Worm (Caenorhabditis elegans) whole organism, L4/young adult: Measurements from ENCODE around the gene lec-3.
"Not testable (repeated sequence)": the region's sequence is repeated elsewhere in the genome, so short reads cannot be mapped to it uniquely, and the experiment has no call there.

Source experiments
- W03F9.2 ChIP-seq: fragments of 150-350 bp; optimal IDR thresholded peaks from 2 replicates; lab custom pipeline; 2014; ENCODE audit warnings: missing biosample characterization, missing genetic modification characterization
- dao-5 ChIP-seq: sonication (generic microtip); optimal IDR thresholded peaks from 2 replicates; lab custom pipeline; 2016; ENCODE audit warnings: missing genotype, missing genetic modification characterization, moderate library complexity, missing compliant biosample characterization
- him-1 ChIP-seq: sonication (generic microtip); optimal IDR thresholded peaks from 2 replicates; lab custom pipeline; 2016; ENCODE audit warnings: missing genotype, missing genetic modification reagents, missing genetic modification characterization, missing compliant biosample characterization

Gene lec-3

DNA sequence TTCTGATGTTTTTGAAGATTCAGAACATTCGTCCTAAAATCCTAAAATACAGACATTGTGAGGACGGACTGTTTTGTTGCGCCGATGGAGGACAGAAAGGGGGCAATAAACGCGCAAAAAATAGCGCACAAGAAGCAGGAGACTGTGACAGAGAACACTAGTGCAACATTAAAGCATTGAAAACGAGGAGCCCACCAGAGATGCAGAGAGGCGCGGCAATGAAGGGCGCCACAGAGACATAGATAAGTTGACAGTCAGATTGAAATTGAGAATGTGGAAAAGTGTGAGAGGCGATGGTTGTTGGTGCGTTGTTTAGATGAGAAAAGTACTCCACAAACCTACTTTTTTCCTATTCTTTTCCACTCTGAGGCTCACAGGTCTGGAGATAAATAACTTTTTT is 15.9 kb upstream of the lec-3 start, which contains the start of gene aakg-5:
TSS of gene aakg-5 (minus strand) at position 159 of the 400 bp plus-strand sequence.
- TF ChIP-seq him-1 (no peak), W03F9.2 (tag; lab: Kevin White, UChicago) (no peak), dao-5 (tag; lab: Kevin White, UChicago) (no peak)

ce11 chrII:9976405-9976804 is 14.5 kb upstream of the lec-3 start, which contains the start of gene R53.8:
R53.8 (plus strand) TSS chrII:9976705.
- TF ChIP-seq W03F9.2 (tag; lab: Kevin White, UChicago) (no peak), him-1 (no peak), dao-5 (tag; lab: Kevin White, UChicago) (no peak)

ce11 chrII:9980077-9980631 is 10.8 kb upstream of the lec-3 start, which contains the start of gene ZK892.6:
ZK892.6 (minus strand) TSS chrII:9980127.
- TF ChIP-seq W03F9.2 (tag; lab: Kevin White, UChicago): no peak
- no peak for TF ChIP-seq dao-5 (tag; lab: Kevin White, UChicago)
- TF ChIP-seq him-1: no peak

- no peak for TF ChIP-seq W03F9.2 (tag; lab: Kevin White, UChicago)
- TF ChIP-seq dao-5 (tag; lab: Kevin White, UChicago): no peak
Observed at ce11 chrII:9981760-9982159, 9.2 kb upstream of the lec-3 start, which contains the start of gene sdz-38. sdz-38 (minus strand) TSS chrII:9981860.

ce11 chrII:9982437-9982836 is 8.5 kb upstream of the lec-3 start:
- TF ChIP-seq dao-5 (tag; lab: Kevin White, UChicago) (no peak), W03F9.2 (tag; lab: Kevin White, UChicago) (no peak), him-1 (no peak)

DNA sequence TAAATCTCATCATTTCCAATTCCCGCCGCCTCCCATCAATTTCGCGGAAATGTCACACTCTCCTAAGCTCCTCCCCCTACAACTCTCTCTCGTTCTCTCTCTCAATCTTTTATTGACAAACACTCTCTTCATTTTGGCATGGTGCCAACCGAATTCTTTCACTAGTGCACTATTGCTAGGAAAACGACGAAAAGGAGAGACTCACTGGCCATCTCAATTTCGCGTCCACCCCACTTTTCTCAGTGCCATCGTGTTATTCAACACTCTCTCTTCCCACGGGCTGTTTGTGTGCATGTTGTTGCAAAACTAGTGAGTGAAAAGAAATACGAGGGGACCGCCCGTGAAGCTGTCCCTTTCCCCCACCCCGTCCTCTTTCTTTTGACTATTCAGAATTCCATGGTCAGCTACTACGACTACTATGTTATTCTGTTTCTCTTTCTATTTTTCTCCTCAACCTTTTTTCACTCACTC is 6.0 kb upstream of the lec-3 start:
- TF ChIP-seq him-1 (no peak), W03F9.2 (tag; lab: Kevin White, UChicago) (no peak), dao-5 (tag; lab: Kevin White, UChicago) (no peak)

DNA sequence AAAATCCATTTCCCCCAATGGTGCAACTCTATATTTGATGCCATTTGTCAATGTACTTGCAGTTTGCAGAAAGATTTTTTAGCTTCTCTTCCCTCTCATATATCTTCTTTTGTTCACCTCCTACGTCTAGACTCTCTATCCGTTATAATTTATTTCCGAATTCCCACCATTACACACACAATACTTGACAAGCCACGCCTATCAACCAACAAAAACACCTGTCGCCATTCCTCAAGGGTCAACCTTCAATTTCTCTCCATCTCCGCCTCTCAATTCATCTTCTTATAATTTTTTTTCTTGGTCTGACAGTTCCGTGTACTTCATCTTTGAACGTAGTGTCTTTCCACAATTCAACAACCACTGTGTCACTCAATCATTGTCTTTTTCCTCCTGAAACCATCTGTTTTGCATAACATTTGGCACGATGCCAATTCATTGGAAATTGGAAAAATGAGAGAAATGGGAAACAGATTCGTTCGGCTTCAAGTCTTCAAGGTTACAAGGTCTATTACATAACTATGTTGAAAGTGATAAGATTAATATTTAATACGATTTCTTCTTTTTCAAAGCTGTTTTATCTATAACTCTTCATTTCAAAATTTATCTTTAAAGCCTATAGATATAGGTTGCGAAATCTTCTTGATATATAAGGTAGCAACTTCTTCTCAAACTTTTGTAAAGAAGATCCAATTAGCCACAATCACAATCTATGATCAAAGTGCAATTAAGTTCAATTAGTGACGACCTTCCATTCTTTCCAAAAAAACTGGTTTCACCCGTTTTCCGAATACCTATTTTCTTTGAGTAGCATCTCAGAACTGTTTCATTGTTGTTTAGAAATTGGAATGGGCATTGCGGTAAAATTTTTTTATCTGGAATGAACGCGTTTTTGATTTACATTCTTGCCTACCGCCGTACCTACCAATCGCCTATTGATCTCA is 4.0 kb upstream of the lec-3 start:
- TF ChIP-seq W03F9.2 (tag; lab: Kevin White, UChicago) (no peak), him-1 (no peak), dao-5 (tag; lab: Kevin White, UChicago) (no peak)

DNA sequence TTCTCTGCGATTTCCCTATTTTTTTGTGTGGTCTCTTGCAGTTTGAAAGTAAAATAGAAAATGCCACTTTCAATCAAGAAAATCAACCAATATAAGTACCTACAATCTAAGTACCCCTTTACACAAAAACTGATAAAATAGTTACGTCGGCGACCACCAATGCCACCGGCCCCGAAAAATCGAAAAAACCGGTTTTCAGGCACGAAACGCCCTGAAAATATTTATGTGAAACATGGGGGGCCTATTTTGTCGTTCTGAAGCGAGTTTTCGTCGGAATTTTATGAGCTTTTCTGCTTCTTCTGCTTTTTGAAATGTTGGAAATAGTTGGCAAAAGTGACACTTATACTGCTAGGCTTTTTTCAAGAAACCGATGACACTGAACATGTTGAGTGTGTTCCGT is 2.3 kb upstream of the lec-3 start:
- TF ChIP-seq him-1: no peak
- no peak for TF ChIP-seq dao-5 (tag; lab: Kevin White, UChicago)
- no peak for TF ChIP-seq W03F9.2 (tag; lab: Kevin White, UChicago)

DNA sequence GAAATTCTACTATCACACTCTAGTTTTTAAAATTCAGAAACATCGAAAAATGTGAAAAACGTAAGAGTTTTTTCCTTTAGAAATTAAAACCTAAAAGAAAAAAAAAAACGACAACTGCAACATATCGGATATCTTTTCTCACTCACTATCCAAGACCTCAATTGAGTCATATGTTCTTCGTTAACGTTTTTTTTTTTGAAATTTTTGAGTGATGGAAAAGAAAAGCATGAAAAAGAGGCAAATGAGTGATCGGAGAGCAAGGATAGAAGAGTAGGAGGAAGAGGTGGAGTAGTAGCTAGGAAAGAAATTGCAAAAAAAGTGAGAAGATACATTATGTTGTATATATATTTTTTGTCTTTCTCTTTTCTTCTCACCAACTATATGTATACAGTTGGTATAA is 1.4 kb upstream of the lec-3 start:
- TF ChIP-seq him-1 (no peak), dao-5 (tag; lab: Kevin White, UChicago) (no peak)

ce11 chrII:9992474-9992873 is 1.6 kb downstream of the lec-3 start:
- no peak for TF ChIP-seq W03F9.2 (tag; lab: Kevin White, UChicago)
- no peak for TF ChIP-seq him-1
- TF ChIP-seq dao-5 (tag; lab: Kevin White, UChicago): no peak

DNA sequence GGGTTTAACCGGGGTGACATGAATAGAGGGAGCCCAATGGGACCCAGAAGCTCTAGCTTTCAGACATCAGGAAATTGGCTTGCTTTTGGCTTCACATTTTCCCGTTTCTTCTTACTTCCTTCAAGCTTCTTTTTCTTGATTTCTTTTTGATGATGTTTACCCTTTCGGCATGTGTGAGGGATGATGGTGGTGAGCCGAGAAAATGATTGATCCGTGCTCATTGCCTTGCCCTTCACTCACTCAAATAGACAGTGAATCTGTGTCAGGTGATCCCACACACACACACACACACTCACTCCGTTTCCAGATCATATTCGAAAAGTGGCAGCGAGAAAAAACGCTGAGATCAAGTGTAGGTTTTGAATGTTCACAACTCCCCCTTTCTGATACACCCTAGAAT is 3.8 kb downstream of the lec-3 start:
- TF ChIP-seq W03F9.2 (tag; lab: Kevin White, UChicago): no peak

- TF ChIP-seq W03F9.2 (tag; lab: Kevin White, UChicago) (no peak), him-1 (no peak), dao-5 (tag; lab: Kevin White, UChicago) (no peak)
Observed at ce11 chrII:10001065-10001464, 10.2 kb downstream of the lec-3 start, which contains the start of gene nlt-1. nlt-1 (minus strand) TSS chrII:10001142.

DNA sequence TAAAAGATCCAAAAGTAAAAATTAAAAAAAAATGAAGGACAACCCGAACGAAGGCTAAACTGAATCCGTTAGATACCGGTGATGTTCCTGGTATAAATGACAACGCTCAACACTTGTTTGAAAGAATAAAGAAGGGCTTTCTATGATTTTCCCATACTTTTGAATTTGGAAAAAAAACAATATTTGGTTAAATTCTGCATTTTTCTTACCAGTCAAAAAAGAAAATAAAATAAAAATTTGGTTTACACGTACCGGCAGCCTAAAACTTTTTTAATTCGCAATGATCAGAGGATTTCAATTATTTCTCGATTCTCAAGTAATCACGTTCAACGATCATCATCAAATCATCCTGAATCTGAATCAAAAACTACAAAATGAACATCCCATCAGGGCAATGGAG is 10.6 kb downstream of the lec-3 start, which contains the start of gene ZK892.3:
TSS of gene ZK892.3 (plus strand) at position 301 of the 400 bp plus-strand sequence.
- TF ChIP-seq dao-5 (tag; lab: Kevin White, UChicago) (no peak), W03F9.2 (tag; lab: Kevin White, UChicago) (no peak), him-1 (no peak)

- not testable (repeated sequence) for TF ChIP-seq him-1; W03F9.2 (tag; lab: Kevin White, UChicago); dao-5 (tag; lab: Kevin White, UChicago)
Observed at ce11 chrII:10006266-10006665, 15.4 kb downstream of the lec-3 start, which contains the start of gene ZK892.4. ZK892.4 (plus strand) TSS chrII:10006566.
